Worm (Caenorhabditis elegans): ENCODE measurements around the gene F58H1.5.

The F58H1.5 gene

ce11 chrV:11960831-11961190, 2.6 kb downstream of the F58H1.5 start:
- no peak for TF ChIP-seq Y67H2A.10 (GFP tag; conservative IDR thresholded peaks at IDR 0.05)

- no peak for TF ChIP-seq efl-1 (GFP tag; optimal IDR thresholded peaks at IDR 0.05)
- TF ChIP-seq egrh-3 (GFP tag; IDR thresholded peaks at IDR 0.05) = no peak
- TF ChIP-seq zfh-2 (GFP tag; conservative IDR thresholded peaks at IDR 0.05) = no peak
- no peak for TF ChIP-seq Y95B8A.8 (GFP tag; IDR thresholded peaks at IDR 0.05)
- TF ChIP-seq sea-2 (GFP tag; IDR thresholded peaks at IDR 0.05) = no peak
- no peak for TF ChIP-seq bed-1 (GFP tag; IDR thresholded peaks at IDR 0.05)
- no peak for TF ChIP-seq aptf-2 (GFP tag; conservative IDR thresholded peaks at IDR 0.05)
- TF ChIP-seq Y53F4B.3 (GFP tag; IDR thresholded peaks at IDR 0.05) = no peak
- no peak for TF ChIP-seq C06A6.2 (GFP tag; conservative IDR thresholded peaks at IDR 0.05)
- TF ChIP-seq ekl-4 (GFP tag; IDR thresholded peaks at IDR 0.05) = no peak
- no peak for TF ChIP-seq somi-1 (GFP tag; optimal IDR thresholded peaks at IDR 0.05)
- TF ChIP-seq B0019.2 (GFP tag; conservative IDR thresholded peaks at IDR 0.05) = no peak
- TF ChIP-seq athp-1 (tag; optimal IDR thresholded peaks at IDR 0.05) = no peak
- TF ChIP-seq snpc-3.4 (tag; optimal IDR thresholded peaks at IDR 0.05) = no peak
- TF ChIP-seq ceh-91 (GFP tag; IDR thresholded peaks at IDR 0.05) = no peak
Measured at ce11 chrV:11964723-11965122, 6.5 kb downstream of the F58H1.5 start, which contains the start of gene F58H1.7. TSS of gene F58H1.7 (minus strand) at chrV:11964823.

ce11 chrV:11975233-11975632, 17.0 kb downstream of the F58H1.5 start, which contains the start of gene cpr-1:
TSS of gene cpr-1 (plus strand) at chrV:11975551.
- TF ChIP-seq ztf-22 (GFP tag; optimal IDR thresholded peaks at IDR 0.05) = peak; percentile 59
- TF ChIP-seq snpc-4 (GFP tag; optimal IDR thresholded peaks at IDR 0.05) = no peak
- TF ChIP-seq snpc-4 (tag; optimal IDR thresholded peaks at IDR 0.05) = peak in 1 of 4 experiments; percentile 25
- no peak for TF ChIP-seq madf-8 (GFP tag; conservative IDR thresholded peaks at IDR 0.05)
- peak; percentile 93 for TF ChIP-seq nhr-80 (tag; optimal IDR thresholded peaks at IDR 0.05)
- no peak for TF ChIP-seq cebp-1 (GFP tag; IDR thresholded peaks at IDR 0.05)
- TF ChIP-seq cebp-1 (tag; optimal IDR thresholded peaks at IDR 0.05) = no peak
- no peak for TF ChIP-seq Y79H2A.3 (GFP tag; conservative IDR thresholded peaks at IDR 0.05)
- TF ChIP-seq ets-4 (GFP tag; optimal IDR thresholded peaks at IDR 0.05) = peak; percentile 87
- TF ChIP-seq ztf-3 (GFP tag; optimal IDR thresholded peaks at IDR 0.05) = no peak

ce11 chrV:11976734-11977133, 18.5 kb downstream of the F58H1.5 start:
- TF ChIP-seq ets-4 (GFP tag; optimal IDR thresholded peaks at IDR 0.05) (no peak), ceh-91 (GFP tag; IDR thresholded peaks at IDR 0.05) (no peak), Y95B8A.8 (GFP tag; IDR thresholded peaks at IDR 0.05) (no peak), cebp-1 (GFP tag; IDR thresholded peaks at IDR 0.05) (no peak), cebp-1 (tag; optimal IDR thresholded peaks at IDR 0.05) (peak; percentile 52), dpff-1 (tag; optimal IDR thresholded peaks at IDR 0.05) (no peak), F57C9.4 (tag; optimal IDR thresholded peaks at IDR 0.05) (no peak), F33H1.4 (GFP tag; IDR thresholded peaks at IDR 0.05) (no peak), bed-2 (GFP tag; IDR thresholded peaks at IDR 0.05) (no peak), repo-1 (tag; optimal IDR thresholded peaks at IDR 0.05) (no peak), F22D6.2 (tag; optimal IDR thresholded peaks at IDR 0.05) (no peak), madf-3 (GFP tag; IDR thresholded peaks at IDR 0.05) (no peak), madf-10 (tag; optimal IDR thresholded peaks at IDR 0.05) (peak; percentile 19), mel-28 (tag; optimal IDR thresholded peaks at IDR 0.05; ENCODE audit: borderline replicate concordance) (no peak), Y53G8AR.9 (GFP tag; conservative IDR thresholded peaks at IDR 0.05) (no peak), chd-7 (tag; optimal IDR thresholded peaks at IDR 0.05) (no peak), K11D2.4 (GFP tag; IDR thresholded peaks at IDR 0.05) (no peak), lsy-27 (tag; optimal IDR thresholded peaks at IDR 0.05; ENCODE audit: borderline replicate concordance, insufficient read depth) (no peak), hlh-26 (GFP tag; conservative IDR thresholded peaks at IDR 0.05) (no peak), F52B5.7 (tag; optimal IDR thresholded peaks at IDR 0.05) (no peak), sdz-38 (tag; optimal IDR thresholded peaks at IDR 0.05) (no peak), ceh-27 (GFP tag; optimal IDR thresholded peaks at IDR 0.05) (no peak), nfya-2 (GFP tag; IDR thresholded peaks at IDR 0.05) (no peak), nhr-80 (tag; optimal IDR thresholded peaks at IDR 0.05) (peak; percentile 66), mxl-1 (tag; optimal IDR thresholded peaks at IDR 0.05) (no peak), lin-26 (GFP tag; IDR thresholded peaks at IDR 0.05) (no peak)
